Fruit fly (Drosophila melanogaster): Measurements from ENCODE around the gene Septin1.

Septin1 gene

dm6 chrX:21366311-21366990 is 8.4 kb downstream of the Septin1 start (continued):
- TF ChIP-seq Mes4 (GFP tag; optimal IDR thresholded peaks at IDR 0.05): no peak
- TF ChIP-seq CG7963 (GFP tag; IDR thresholded peaks at IDR 0.05; ENCODE audit: partially characterized antibody): no peak
- TF ChIP-seq Usf (GFP tag; optimal IDR thresholded peaks at IDR 0.05): peak; percentile 70
- TF ChIP-seq CG7786 (GFP tag; optimal IDR thresholded peaks at IDR 0.05): peak; percentile 8
- no peak for TF ChIP-seq br (optimal IDR thresholded peaks at IDR 0.05)
- TF ChIP-seq CG13894 (tag; optimal IDR thresholded peaks at IDR 0.05): peak; percentile 92
- TF ChIP-seq ash1 (GFP tag; optimal IDR thresholded peaks at IDR 0.05): peak; percentile 57
- no peak for TF ChIP-seq h (optimal IDR thresholded peaks at IDR 0.05)
- TF ChIP-seq CG13287 (GFP tag; IDR thresholded peaks at IDR 0.05; ENCODE audit: partially characterized antibody): no peak; the same call in 1 of the 2 replicates
- TF ChIP-seq Hr78 (GFP tag; optimal IDR thresholded peaks at IDR 0.05): peak in 1 of 2 experiments; percentile 85
- no peak for TF ChIP-seq Lpt (GFP tag; optimal IDR thresholded peaks at IDR 0.05)
- peak; percentile 82 for TF ChIP-seq CG11723 (GFP tag; optimal IDR thresholded peaks at IDR 0.05)
- peak; percentile 86 for TF ChIP-seq Six4 (GFP tag; optimal IDR thresholded peaks at IDR 0.05)
- peak; percentile 92 for TF ChIP-seq CG9727 (GFP tag; optimal IDR thresholded peaks at IDR 0.05)
- TF ChIP-seq gce (GFP tag; IDR thresholded peaks at IDR 0.05): peak; percentile 40; the same call in 1 of the 3 replicates
- TF ChIP-seq PHDP (tag; optimal IDR thresholded peaks at IDR 0.05): peak; percentile 93
- TF ChIP-seq Ssrp (tag; optimal IDR thresholded peaks at IDR 0.05): peak; percentile 92
- peak; percentile 95 for TF ChIP-seq bcd (GFP tag; optimal IDR thresholded peaks at IDR 0.05)
- TF ChIP-seq Deaf1 (tag; optimal IDR thresholded peaks at IDR 0.05): peak; percentile 78
- peak; percentile 71 for TF ChIP-seq CG18764 (GFP tag; optimal IDR thresholded peaks at IDR 0.05)
- TF ChIP-seq CG15601 (tag; optimal IDR thresholded peaks at IDR 0.05): peak; percentile 92
- peak; percentile 9 for TF ChIP-seq Bdp1 (GFP tag; optimal IDR thresholded peaks at IDR 0.05)
- no peak for TF ChIP-seq disco-r (GFP tag; optimal IDR thresholded peaks at IDR 0.05)
- no peak for TF ChIP-seq CG6791 (GFP tag; IDR thresholded peaks at IDR 0.05; ENCODE audit: partially characterized antibody)
- TF ChIP-seq CG6854 (GFP tag; optimal IDR thresholded peaks at IDR 0.05): peak; percentile 90
- TF ChIP-seq ranshi (GFP tag; IDR thresholded peaks at IDR 0.05): peak; percentile 87
- TF ChIP-seq odd (GFP tag; optimal IDR thresholded peaks at IDR 0.05): peak; percentile 89
- peak; percentile 77 for TF ChIP-seq CG12071 (GFP tag; optimal IDR thresholded peaks at IDR 0.05)
- no peak for TF ChIP-seq CG7271 (tag; optimal IDR thresholded peaks at IDR 0.05)
- peak; percentile 43 for TF ChIP-seq CG2116 (GFP tag; optimal IDR thresholded peaks at IDR 0.05)
- peak; percentile 91 for TF ChIP-seq unpg (GFP tag; optimal IDR thresholded peaks at IDR 0.05)
- TF ChIP-seq CG17186 (GFP tag; optimal IDR thresholded peaks at IDR 0.05): peak; percentile 33
- peak; percentile 92 for TF ChIP-seq CG8388 (GFP tag; optimal IDR thresholded peaks at IDR 0.05)
- peak; percentile 91 for TF ChIP-seq sens (GFP tag)
- no peak for TF ChIP-seq pita (GFP tag; optimal IDR thresholded peaks at IDR 0.05)
- peak; percentile 82 for TF ChIP-seq stc (GFP tag; IDR thresholded peaks at IDR 0.05)
- TF ChIP-seq CG6254 (GFP tag; optimal IDR thresholded peaks at IDR 0.05): peak; percentile 81
- TF ChIP-seq CG11696 (GFP tag; IDR thresholded peaks at IDR 0.05): 0 out of 2 replicates have a peak, but pooled peaks have one; percentile 32
- TF ChIP-seq ssp (GFP tag; IDR thresholded peaks at IDR 0.05): peak; percentile 79
- TF ChIP-seq CG10321 (GFP tag; IDR thresholded peaks at IDR 0.05): peak; percentile 62; the same call in 1 of the 2 replicates
- TF ChIP-seq scrt (GFP tag; optimal IDR thresholded peaks at IDR 0.05): peak; percentile 90
- TF ChIP-seq CG10959 (GFP tag; IDR thresholded peaks at IDR 0.05): peak; percentile 59
- TF ChIP-seq cg (GFP tag; optimal IDR thresholded peaks at IDR 0.05): peak; percentile 12
- TF ChIP-seq HLH3B (GFP tag; IDR thresholded peaks at IDR 0.05): peak; percentile 87
- no peak for TF ChIP-seq pan (optimal IDR thresholded peaks at IDR 0.05)
- peak in 1 of 2 experiments; percentile 87 for TF ChIP-seq pan (GFP tag; optimal IDR thresholded peaks at IDR 0.05 in 1 of 2, IDR thresholded peaks at IDR 0.05 in 1 of 2)
- peak; percentile 74 for TF ChIP-seq al (GFP tag; IDR thresholded peaks at IDR 0.05)
- peak; percentile 88 for TF ChIP-seq tgo (GFP tag; IDR thresholded peaks at IDR 0.05)
- peak; percentile 92 for TF ChIP-seq ATbp (GFP tag; optimal IDR thresholded peaks at IDR 0.05)
- TF ChIP-seq CG8359 (GFP tag; optimal IDR thresholded peaks at IDR 0.05; ENCODE audit: borderline replicate concordance): peak; percentile 63

Measured in whole organism, embryonic.